Worm (Caenorhabditis elegans) whole organism, L4 larva: Measurements from ENCODE around the gene nhr-13.

Experiments
- F44E2.7 ChIP-seq: fragments of 200-800 bp; sonication (Bioruptor generic); IDR thresholded peaks from 2 replicates; pipeline ENCODE4 v2.1.2; 2022; ENCODE audit warnings: missing genetic modification characterization, missing compliant biosample characterization
- Y48G9A.11 ChIP-seq: fragments of 200-800 bp; sonication (Bioruptor generic); IDR thresholded peaks from 2 replicates; pipeline ENCODE4 v1.3.6; 2022; ENCODE audit warnings: missing genetic modification reagents, missing genetic modification characterization, missing compliant biosample characterization
- Y5F2A.4 ChIP-seq: fragments of 200-800 bp; sonication (Bioruptor generic); optimal IDR thresholded peaks from 2 replicates; lab custom pipeline; 2018; ENCODE audit warnings: mild to moderate bottlenecking, missing genetic modification characterization, missing compliant biosample characterization
- dve-1 ChIP-seq: sonication (generic microtip); optimal IDR thresholded peaks from 2 replicates; lab custom pipeline; 2017; ENCODE audit warnings: antibody characterized with exemption, mild to moderate bottlenecking, missing genetic modification characterization, missing compliant biosample characterization; ENCODE audit not compliant: insufficient read depth
- hlh-30 ChIP-seq: sonication (generic microtip); optimal IDR thresholded peaks from 2 replicates; lab custom pipeline; 2017; ENCODE audit warnings: antibody characterized with exemption, mild to moderate bottlenecking, missing genetic modification characterization, missing compliant biosample characterization; ENCODE audit not compliant: insufficient read depth
- lin-29 ChIP-seq: fragments of 200-800 bp; sonication (Bioruptor generic); IDR thresholded peaks from 2 replicates; pipeline ENCODE4 v1.3.6; 2022; ENCODE audit warnings: missing genetic modification reagents, missing genetic modification characterization, missing compliant biosample characterization
- lin-39 ChIP-seq: fragments of 150-350 bp; optimal IDR thresholded peaks from 2 replicates; lab custom pipeline; 2014; ENCODE audit warnings: missing biosample characterization, missing genetic modification reagents, missing genetic modification characterization
- lir-3 ChIP-seq: sonication (generic microtip); optimal IDR thresholded peaks from 2 replicates; lab custom pipeline; 2016; ENCODE audit warnings: mild to moderate bottlenecking, missing genetic modification characterization, missing compliant biosample characterization
- mdl-1 ChIP-seq, 2 experiments: fragments of 150-350 bp in 1 of 2; sonication (generic microtip) in 1 of 2; optimal IDR thresholded peaks; 2 replicates each; lab custom pipeline; 2014 to 2017; ENCODE audit warnings: missing biosample characterization in 2 of 2, missing genetic modification characterization in 2 of 2
- nhr-42 ChIP-seq: fragments of 200-800 bp; sonication (Bioruptor generic); IDR thresholded peaks from 2 replicates; pipeline ENCODE4 v1.3.6; 2022; ENCODE audit warnings: missing genetic modification characterization, missing compliant biosample characterization
- nhr-76 ChIP-seq: fragments of 150-350 bp; optimal IDR thresholded peaks from 2 replicates; lab custom pipeline; 2014; ENCODE audit warnings: missing biosample characterization, missing genetic modification characterization
- ztf-11 ChIP-seq: fragments of 150-350 bp; optimal IDR thresholded peaks from 2 replicates; lab custom pipeline; 2014; ENCODE audit warnings: missing biosample characterization, missing genetic modification characterization

DNA sequence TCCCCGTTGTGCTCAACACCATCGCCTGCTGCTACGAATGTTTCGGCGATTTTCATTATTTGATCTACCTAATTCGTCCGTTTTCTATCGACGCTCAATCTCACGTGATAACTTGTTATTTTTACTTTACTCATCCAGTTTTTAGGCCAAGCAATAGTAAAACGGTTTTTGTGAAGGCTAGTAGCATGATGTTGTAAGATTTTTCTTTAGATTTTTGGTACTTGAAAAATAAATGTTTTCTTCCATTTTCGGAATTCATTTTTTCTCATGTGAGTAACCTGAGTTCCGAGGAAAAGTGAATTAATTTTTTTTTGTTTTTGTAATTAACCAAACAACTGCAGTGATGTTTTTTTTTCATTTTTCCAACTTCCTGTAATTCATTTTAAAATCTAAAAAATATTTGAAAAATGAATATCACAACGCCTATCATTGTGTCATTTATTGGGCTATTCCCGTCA is 14.9 kb upstream of the nhr-13 start, which contains the start of gene srbc-17:
- no peak for TF ChIP-seq dve-1 (tag; lab: Kevin White, UChicago)
- no peak for TF ChIP-seq lir-3 (tag; lab: Kevin White, UChicago)
- no peak for TF ChIP-seq Y48G9A.11 (GFP tag; lab: Robert Waterston, UW)
- no peak for TF ChIP-seq Y5F2A.4 (GFP tag; lab: Kevin White, UChicago)
- TF ChIP-seq lin-29 (GFP tag; lab: Robert Waterston, UW) = no peak
- TF ChIP-seq mdl-1 (tag; optimal IDR thresholded peaks at IDR 0.05; lab: Kevin White, UChicago) = no peak
- no peak for TF ChIP-seq nhr-76
- TF ChIP-seq lin-39 (tag; lab: Kevin White, UChicago) = no peak
- TF ChIP-seq F44E2.7 (GFP tag; lab: Robert Waterston, UW) = no peak
- TF ChIP-seq ztf-11 (tag; lab: Kevin White, UChicago) = no peak
- no peak for TF ChIP-seq hlh-30
- no peak for TF ChIP-seq nhr-42 (GFP tag; lab: Robert Waterston, UW)
